Fruit fly (Drosophila melanogaster) whole organism, prepupa: ENCODE results near the gene BOD1.

Experiments
- Blimp-1 ChIP-seq: fragments of 200-800 bp; sonication (Bioruptor generic); optimal IDR thresholded peaks from 3 replicates; lab custom pipeline; 2017; ENCODE audit warnings: missing biosample characterization, missing genetic modification characterization, mild to moderate bottlenecking, moderate library complexity, missing genetic modification reagents
- CG11762 ChIP-seq: fragments of 200-800 bp; sonication (Bioruptor generic); optimal IDR thresholded peaks from 3 replicates; lab custom pipeline; 2016; ENCODE audit warnings: missing biosample characterization, missing genetic modification characterization; ENCODE audit not compliant: insufficient read depth
- CG34406 ChIP-seq: fragments of 200-800 bp; sonication (Bioruptor generic); optimal IDR thresholded peaks from 3 replicates; lab custom pipeline; 2016; ENCODE audit warnings: missing biosample characterization, missing genetic modification characterization
- CG6163 ChIP-seq: fragments of 200-800 bp; sonication (Bioruptor generic); IDR thresholded peaks from 3 replicates; pipeline ENCODE4 v1.3.6; 2022; ENCODE audit warnings: missing biosample characterization, missing genetic modification characterization
- CG8119 ChIP-seq: fragments of 200-800 bp; sonication (Bioruptor generic); IDR thresholded peaks from 3 replicates; pipeline ENCODE4 v1.3.6; 2022; ENCODE audit warnings: missing biosample characterization, missing genetic modification characterization
- Ets21C ChIP-seq: fragments of 200-800 bp; sonication (Bioruptor generic); optimal IDR thresholded peaks from 3 replicates; lab custom pipeline; 2016; ENCODE audit warnings: missing biosample characterization, missing genetic modification characterization
- Ets96B ChIP-seq: fragments of 200-800 bp; optimal IDR thresholded peaks from 2 replicates; lab custom pipeline; 2019; ENCODE audit warnings: missing biosample characterization, mild to moderate bottlenecking, missing genetic modification characterization, moderate library complexity
- OdsH ChIP-seq: fragments of 200-800 bp; sonication (Bioruptor generic); optimal IDR thresholded peaks from 3 replicates; lab custom pipeline; 2016; ENCODE audit warnings: missing biosample characterization, missing genetic modification characterization
- Smox ChIP-seq: fragments of 200-800 bp; sonication (Bioruptor generic); optimal IDR thresholded peaks from 3 replicates; lab custom pipeline; 2016; ENCODE audit warnings: missing biosample characterization, missing genetic modification characterization
- Sox102F ChIP-seq: fragments of 200-800 bp; sonication (Bioruptor generic); optimal IDR thresholded peaks from 2 replicates; lab custom pipeline; 2016; ENCODE audit warnings: missing biosample characterization, mild to moderate bottlenecking, missing genetic modification characterization
- esn ChIP-seq: fragments of 200-800 bp; sonication (Bioruptor generic); optimal IDR thresholded peaks from 2 replicates; lab custom pipeline; 2016; ENCODE audit warnings: missing biosample characterization, mild to moderate bottlenecking, missing genetic modification characterization, moderate library complexity
- ss ChIP-seq, 2 experiments: fragments of 200-800 bp; sonication (Bioruptor generic); optimal IDR thresholded peaks; 2 replicates in 1 of 2; 3 replicates in 1 of 2; lab custom pipeline; 2017 to 2018; ENCODE audit warnings: mild to moderate bottlenecking in 2 of 2, missing biosample characterization in 2 of 2, missing genetic modification characterization in 2 of 2, moderate library complexity in 1 of 2
- svp ChIP-seq: fragments of 200-800 bp; sonication (Bioruptor generic); peaks from one replicate; lab custom pipeline; 2016; ENCODE audit warnings: missing biosample characterization, missing genetic modification characterization
- vri ChIP-seq: fragments of 200-800 bp; sonication (Bioruptor generic); optimal IDR thresholded peaks from 3 replicates; lab custom pipeline; 2016; ENCODE audit warnings: missing biosample characterization, mild to moderate bottlenecking, missing genetic modification characterization

BOD1 gene

dm6 chr3R:27988647-27989430, 50.8 kb downstream of the BOD1 start (continued):
- peak; percentile 7 for TF ChIP-seq CG11762
- TF ChIP-seq Blimp-1 = no peak
- no peak for TF ChIP-seq Sox102F (GFP tag; lab: Kevin White, UChicago)
- TF ChIP-seq esn = no peak
- TF ChIP-seq ss (GFP tag; optimal IDR thresholded peaks at IDR 0.05; lab: Kevin White, UChicago) = no peak
- no peak for TF ChIP-seq Ets21C (GFP tag; lab: Kevin White, UChicago)
- TF ChIP-seq vri = peak; percentile 12
- TF ChIP-seq CG8119 (GFP tag; lab: Robert Waterston, UW) = peak; percentile 53; the same call in 2 of the 3 replicates
- TF ChIP-seq CG6163 (GFP tag; lab: Robert Waterston, UW) = peak; percentile 69
- TF ChIP-seq CG34406 (GFP tag; lab: Kevin White, UChicago) = peak; percentile 14
- TF ChIP-seq OdsH (GFP tag; lab: Kevin White, UChicago) = peak; percentile 49
- TF ChIP-seq Ets96B (tag; lab: Kevin White, UChicago) = no peak

- no peak for TF ChIP-seq Smox (GFP tag; lab: Kevin White, UChicago)
- TF ChIP-seq svp (GFP tag; lab: Kevin White, UChicago) = peak; percentile 14
- TF ChIP-seq, all 60 proteins: peak for 1
These were observed 52.6 kb downstream of the BOD1 start, which contains the start of gene CG4815 for dm6 chr3R:27990651-27991050. Gene CG4815, minus strand, starts transcription at chr3R:27990751.
